Worm (Caenorhabditis elegans): ENCODE results near the gene ZK1098.11.

ZK1098.11 gene

ce11 chrIII:9521410-9522090, 34.9 kb upstream of the ZK1098.11 start, which contains the start of the genes clu-1 and prp-40 (continued):
- TF ChIP-seq snu-23 (GFP tag; optimal IDR thresholded peaks at IDR 0.05), result peak; percentile 95
- no peak for TF ChIP-seq ceh-63 (GFP tag; optimal IDR thresholded peaks at IDR 0.05)
- TF ChIP-seq mab-9 (GFP tag; IDR thresholded peaks at IDR 0.05), result peak; percentile 76

DNA sequence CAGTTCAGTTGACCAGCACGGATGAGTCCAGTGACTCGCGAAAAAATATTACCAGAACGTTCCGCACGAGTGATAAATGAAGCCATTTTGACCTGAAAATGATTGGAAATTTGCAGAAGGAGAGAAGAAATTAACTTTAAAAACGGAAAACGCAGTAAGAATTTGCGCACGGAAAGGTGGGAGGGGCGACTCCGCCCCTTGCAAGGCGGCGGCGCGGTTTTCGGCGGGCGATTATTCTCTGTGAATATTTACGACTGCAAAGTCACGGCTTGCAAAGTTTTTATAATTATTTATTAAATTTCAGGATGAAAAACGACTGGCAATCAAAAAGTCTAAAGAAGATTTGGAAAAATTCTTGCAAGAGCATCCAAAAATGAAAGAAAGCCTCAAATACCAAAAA, 32.8 kb upstream of the ZK1098.11 start, which contains the start of gene mrps-23:
Gene mrps-23 (minus strand): TSS at position 92 of the 400 bp plus-strand sequence.
- peak in 1 of 6 experiments; percentile 12 for TF ChIP-seq elt-3 (tag; optimal IDR thresholded peaks at IDR 0.05)
- no peak for TF ChIP-seq zag-1 (tag; optimal IDR thresholded peaks at IDR 0.05)
- TF ChIP-seq nhr-76 (tag; optimal IDR thresholded peaks at IDR 0.05), result no peak
- peak in 1 of 3 experiments; percentile 7 for TF ChIP-seq dpl-1 (GFP tag; optimal IDR thresholded peaks at IDR 0.05)
- no peak for TF ChIP-seq efl-1 (optimal IDR thresholded peaks at IDR 0.05)
- TF ChIP-seq efl-1 (GFP tag; optimal IDR thresholded peaks at IDR 0.05 in 1 of 2), result peak in 1 of 2 experiments; percentile 16
- peak in 1 of 2 experiments; percentile 30 for TF ChIP-seq lin-35 (GFP tag; optimal IDR thresholded peaks at IDR 0.05)
- peak; percentile 7 for TF ChIP-seq nhr-47 (tag; optimal IDR thresholded peaks at IDR 0.05)
- TF ChIP-seq snu-23 (GFP tag; optimal IDR thresholded peaks at IDR 0.05), result peak; percentile 20
- peak in 1 of 2 experiments; percentile 35 for TF ChIP-seq lsy-2 (tag; optimal IDR thresholded peaks at IDR 0.05)
- TF ChIP-seq nhr-90 (tag; optimal IDR thresholded peaks at IDR 0.05; ENCODE audit: poor library complexity), result peak; percentile 22

ce11 chrIII:9525252-9525651, 31.1 kb upstream of the ZK1098.11 start, which contains the start of gene trpp-3:
Gene trpp-3, plus strand, starts transcription at chrIII:9525552.
- TF ChIP-seq aly-2 (tag; optimal IDR thresholded peaks at IDR 0.05), result no peak
- TF ChIP-seq zag-1 (tag; optimal IDR thresholded peaks at IDR 0.05), result no peak
- no peak for TF ChIP-seq skn-1 (tag; optimal IDR thresholded peaks at IDR 0.05)
- TF ChIP-seq nhr-28 (tag; optimal IDR thresholded peaks at IDR 0.05), result no peak
- TF ChIP-seq nhr-90 (tag; optimal IDR thresholded peaks at IDR 0.05; ENCODE audit: poor library complexity), result no peak
- TF ChIP-seq nhr-19 (GFP tag; conservative IDR thresholded peaks at IDR 0.05), result no peak
- no peak for TF ChIP-seq jun-1 (tag; optimal IDR thresholded peaks at IDR 0.05)
- TF ChIP-seq rnt-1 (tag; optimal IDR thresholded peaks at IDR 0.05), result no peak
- TF ChIP-seq mef-2 (tag; optimal IDR thresholded peaks at IDR 0.05), result no peak
- no peak for TF ChIP-seq lin-35 (GFP tag; optimal IDR thresholded peaks at IDR 0.05)
- no peak for TF ChIP-seq zip-4 (GFP tag; optimal IDR thresholded peaks at IDR 0.05)

- no peak for TF ChIP-seq alr-1 (tag; optimal IDR thresholded peaks at IDR 0.05; ENCODE audit: borderline replicate concordance)
- TF ChIP-seq tlp-1 (tag; optimal IDR thresholded peaks at IDR 0.05), result no peak
- no peak for TF ChIP-seq unc-62 (GFP tag; optimal IDR thresholded peaks at IDR 0.05)
- TF ChIP-seq efl-1 (optimal IDR thresholded peaks at IDR 0.05), result no peak
- TF ChIP-seq efl-1 (GFP tag; optimal IDR thresholded peaks at IDR 0.05 in 1 of 2), result no peak
- TF ChIP-seq nhr-71 (tag; optimal IDR thresholded peaks at IDR 0.05), result no peak
- TF ChIP-seq lin-13 (GFP tag; optimal IDR thresholded peaks at IDR 0.05), result no peak
- no peak for TF ChIP-seq nhr-85 (tag)
- no peak for TF ChIP-seq lin-35 (GFP tag; optimal IDR thresholded peaks at IDR 0.05)
- no peak for TF ChIP-seq mdl-1 (tag; optimal IDR thresholded peaks at IDR 0.05)
- no peak for TF ChIP-seq unc-98 (GFP tag; IDR thresholded peaks at IDR 0.05)
- no peak for TF ChIP-seq ztf-11 (tag; optimal IDR thresholded peaks at IDR 0.05)
- TF ChIP-seq ama-1 (optimal IDR thresholded peaks at IDR 0.05), result no peak
- no peak for TF ChIP-seq lir-3 (tag; optimal IDR thresholded peaks at IDR 0.05; ENCODE audit: poor library complexity)
- no peak for TF ChIP-seq vab-15 (tag; optimal IDR thresholded peaks at IDR 0.05)
These were observed 29.5 kb upstream of the ZK1098.11 start, which contains the start of gene ZK1098.6 for ce11 chrIII:9526851-9527250. Gene ZK1098.6, plus strand, starts transcription at chrIII:9527151.

ce11 chrIII:9528824-9529223, 27.6 kb upstream of the ZK1098.11 start, which contains the start of gene ZK1098.2:
Gene ZK1098.2, plus strand, starts transcription at chrIII:9529159.
- TF ChIP-seq F16B12.6 (tag; optimal IDR thresholded peaks at IDR 0.05) (peak; percentile 80), nhr-47 (tag; optimal IDR thresholded peaks at IDR 0.05) (no peak), blmp-1 (tag; optimal IDR thresholded peaks at IDR 0.05) (peak; percentile 46), sup-37 (GFP tag; optimal IDR thresholded peaks at IDR 0.05) (no peak), ceh-8 (GFP tag; optimal IDR thresholded peaks at IDR 0.05) (no peak), efl-1 (optimal IDR thresholded peaks at IDR 0.05) (peak; percentile 5 to 14), efl-1 (GFP tag; optimal IDR thresholded peaks at IDR 0.05 in 1 of 2) (peak in 1 of 2 experiments; percentile 23), snu-23 (GFP tag; optimal IDR thresholded peaks at IDR 0.05) (peak; percentile 23), nhr-85 (tag) (no peak), skn-1 (tag; optimal IDR thresholded peaks at IDR 0.05) (peak; percentile 1), dpl-1 (GFP tag; optimal IDR thresholded peaks at IDR 0.05) (peak in 1 of 3 experiments; percentile 42), lsy-2 (tag; optimal IDR thresholded peaks at IDR 0.05) (peak; percentile 30 to 53), snpc-4 (tag; optimal IDR thresholded peaks at IDR 0.05) (no peak), unc-62 (GFP tag; optimal IDR thresholded peaks at IDR 0.05) (no peak), ceh-63 (GFP tag; optimal IDR thresholded peaks at IDR 0.05) (no peak), nhr-237 (tag; optimal IDR thresholded peaks at IDR 0.05) (no peak), lin-35 (GFP tag; optimal IDR thresholded peaks at IDR 0.05) (peak; percentile 22 to 32), mep-1 (tag; optimal IDR thresholded peaks at IDR 0.05) (peak; percentile 68), elt-3 (tag; optimal IDR thresholded peaks at IDR 0.05) (peak in 1 of 6 experiments; percentile 7), zip-4 (GFP tag; optimal IDR thresholded peaks at IDR 0.05) (no peak), ces-1 (GFP tag; optimal IDR thresholded peaks at IDR 0.05) (no peak)

All from whole organism, L1 larva.